Worm (Caenorhabditis elegans): Measurements from ENCODE around the gene ZK1248.15.
"Not testable (repeated sequence)": the region's sequence is repeated elsewhere in the genome, so short reads cannot be mapped to it uniquely, and the experiment has no call there.

ZK1248.15 gene

ce11 chrII:5885966-5886621 lies 47.7 kb upstream of the ZK1248.15 start (continued):
- no peak for TF ChIP-seq zip-2 (tag; optimal IDR thresholded peaks at IDR 0.05)
- no peak for TF ChIP-seq sdz-12 (GFP tag; optimal IDR thresholded peaks at IDR 0.05)
- peak; percentile 52 for TF ChIP-seq nhr-6 (tag; optimal IDR thresholded peaks at IDR 0.05)
- peak; percentile 21 to 32 for TF ChIP-seq lsy-2 (tag; optimal IDR thresholded peaks at IDR 0.05)

- TF ChIP-seq nhr-77 (tag; optimal IDR thresholded peaks at IDR 0.05) (no peak), unc-130 (GFP tag; optimal IDR thresholded peaks at IDR 0.05) (no peak), Y48G9A.11 (GFP tag; IDR thresholded peaks at IDR 0.05) (no peak), F26F4.8 (GFP tag; conservative IDR thresholded peaks at IDR 0.05) (no peak), mxl-2 (GFP tag; conservative IDR thresholded peaks at IDR 0.05) (no peak), set-16 (GFP tag; IDR thresholded peaks at IDR 0.05) (no peak), ztf-7 (tag; optimal IDR thresholded peaks at IDR 0.05) (no peak), ama-1 (optimal IDR thresholded peaks at IDR 0.05) (no peak), T26A8.4 (GFP tag; IDR thresholded peaks at IDR 0.05) (no peak), F10B5.3 (tag; optimal IDR thresholded peaks at IDR 0.05) (no peak), Y75B8A.6 (GFP tag; IDR thresholded peaks at IDR 0.05) (no peak), ztf-11 (tag; optimal IDR thresholded peaks at IDR 0.05) (no peak), daf-12 (tag; optimal IDR thresholded peaks at IDR 0.05) (no peak), tra-1 (GFP tag; IDR thresholded peaks at IDR 0.05) (no peak), lsy-2 (tag; optimal IDR thresholded peaks at IDR 0.05) (no peak), nhr-28 (tag; optimal IDR thresholded peaks at IDR 0.05) (no peak), gei-8 (GFP tag; optimal IDR thresholded peaks at IDR 0.05) (no peak)
Measured at ce11 chrII:5884252-5884651, 45.9 kb upstream of the ZK1248.15 start, which contains the start of gene rfip-1. Gene rfip-1 (plus strand): TSS chrII:5884552.

- TF ChIP-seq hlh-30 (tag; optimal IDR thresholded peaks at IDR 0.05; ENCODE audit: insufficient read depth) (peak; percentile 24), saeg-2 (GFP tag; IDR thresholded peaks at IDR 0.05) (no peak), nhr-28 (tag; optimal IDR thresholded peaks at IDR 0.05) (peak; percentile 30)
Measured at ce11 chrII:5880677-5881076, 42.3 kb upstream of the ZK1248.15 start.

- not testable (repeated sequence) for TF ChIP-seq Y75B8A.6 (GFP tag; IDR thresholded peaks at IDR 0.05); lin-13 (GFP tag; optimal IDR thresholded peaks at IDR 0.05); saeg-2 (GFP tag; IDR thresholded peaks at IDR 0.05)
Measured at ce11 chrII:5876511-5876910, 38.2 kb upstream of the ZK1248.15 start, which contains the start of gene F55C12.2. Gene F55C12.2 (plus strand): TSS chrII:5876811.

- TF ChIP-seq daf-16 (GFP tag; optimal IDR thresholded peaks at IDR 0.05) (no peak), daf-16 (tag; optimal IDR thresholded peaks at IDR 0.05) (peak; percentile 52), zag-1 (tag; optimal IDR thresholded peaks at IDR 0.05) (no peak)
Measured at ce11 chrII:5876053-5876452, 37.7 kb upstream of the ZK1248.15 start, which contains the start of gene F55C12.6. Gene F55C12.6 (minus strand): TSS chrII:5876153.

- TF ChIP-seq hlh-30 (tag; optimal IDR thresholded peaks at IDR 0.05; ENCODE audit: insufficient read depth) (peak; percentile 88), nhr-25 (tag; optimal IDR thresholded peaks at IDR 0.05; ENCODE audit: borderline replicate concordance, insufficient read depth) (no peak), dve-1 (tag; optimal IDR thresholded peaks at IDR 0.05; ENCODE audit: insufficient read depth) (peak; percentile 54), mdl-1 (tag; optimal IDR thresholded peaks at IDR 0.05) (peak in 1 of 2 experiments; percentile 28), nhr-28 (tag; optimal IDR thresholded peaks at IDR 0.05) (peak; percentile 69), jun-1 (tag; optimal IDR thresholded peaks at IDR 0.05) (no peak), spr-1 (tag; optimal IDR thresholded peaks at IDR 0.05) (no peak), lsy-2 (tag; optimal IDR thresholded peaks at IDR 0.05) (peak in 1 of 2 experiments; percentile 11), pha-4 (GFP tag; IDR thresholded peaks at IDR 0.05) (no peak), pha-4 (tag; optimal IDR thresholded peaks at IDR 0.05) (peak; percentile 4), mes-2 (tag; optimal IDR thresholded peaks at IDR 0.05; ENCODE audit: poor library complexity, severe bottlenecking) (peak; percentile 24), gei-8 (GFP tag; optimal IDR thresholded peaks at IDR 0.05) (no peak), aha-1 (tag) (peak; percentile 75), daf-16 (GFP tag; optimal IDR thresholded peaks at IDR 0.05) (no peak), daf-16 (tag; optimal IDR thresholded peaks at IDR 0.05) (peak; percentile 49), nhr-77 (tag; optimal IDR thresholded peaks at IDR 0.05) (peak; percentile 17)
Measured at ce11 chrII:5874130-5874529, 35.8 kb upstream of the ZK1248.15 start.

All from whole organism, L4 larva.